Fruit fly (Drosophila melanogaster): ENCODE results near the gene kibra.

DNA sequence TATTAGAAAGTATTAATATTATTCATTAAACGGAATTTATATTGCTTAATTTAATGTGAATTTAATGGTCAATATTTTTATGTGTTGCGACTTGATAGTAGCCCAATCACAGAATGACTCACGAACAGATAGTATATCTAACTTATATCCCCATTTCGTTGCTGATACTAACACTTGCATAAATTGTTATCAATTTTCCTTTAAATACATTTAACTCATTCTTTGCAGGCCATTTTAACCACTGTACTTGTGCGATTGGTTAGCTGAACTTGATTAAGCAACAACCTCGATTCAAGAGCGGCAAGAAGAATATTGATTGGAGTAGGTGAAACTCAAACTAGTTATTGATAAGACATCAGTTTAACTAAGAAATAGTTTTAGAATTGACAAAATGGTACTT, 28.4 kb downstream of the kibra start:
- TF ChIP-seq psq (optimal IDR thresholded peaks at IDR 0.05) = no peak
- no peak for TF ChIP-seq Myc (optimal IDR thresholded peaks at IDR 0.05)
- no peak for TF ChIP-seq Sin3A (optimal IDR thresholded peaks at IDR 0.05)
- no peak for TF ChIP-seq insv (optimal IDR thresholded peaks at IDR 0.05)

All from Kc167 (cell line).